Worm (Caenorhabditis elegans) whole organism, L2 larva: Measurements from ENCODE around the gene hpo-33.

Experiments used
- F13H6.1 ChIP-seq: sonication (generic microtip); optimal IDR thresholded peaks from 2 replicates; lab custom pipeline; 2016; ENCODE audit warnings: missing genetic modification characterization, missing compliant biosample characterization
- R02D3.7 ChIP-seq: fragments of 150-350 bp; optimal IDR thresholded peaks from 2 replicates; lab custom pipeline; 2014; ENCODE audit warnings: missing biosample characterization, missing genetic modification characterization
- Y55F3AM.14 ChIP-seq: fragments of 200-800 bp; sonication (Bioruptor generic); optimal IDR thresholded peaks from 2 replicates; lab custom pipeline; 2018; ENCODE audit warnings: mild to moderate bottlenecking, missing genetic modification characterization, missing compliant biosample characterization
- aly-2 ChIP-seq: fragments of 150-350 bp; optimal IDR thresholded peaks from 2 replicates; lab custom pipeline; 2014; ENCODE audit warnings: missing biosample characterization, missing genetic modification characterization
- ama-1 ChIP-seq: fragments of 150-350 bp; optimal IDR thresholded peaks from 2 replicates; lab custom pipeline; 2018; ENCODE audit warnings: inconsistent platforms
- ceh-16 ChIP-seq: fragments of 150-350 bp; optimal IDR thresholded peaks from 2 replicates; lab custom pipeline; 2014; ENCODE audit warnings: missing biosample characterization, missing genetic modification characterization
- ceh-82 ChIP-seq: fragments of 150-350 bp; optimal IDR thresholded peaks from 2 replicates; lab custom pipeline; 2014; ENCODE audit warnings: missing biosample characterization, missing genetic modification characterization
- egl-27 ChIP-seq: sonication (generic microtip); optimal IDR thresholded peaks from 3 replicates; lab custom pipeline; 2017; ENCODE audit warnings: missing biosample characterization, missing genetic modification reagents, missing genetic modification characterization
- elt-1 ChIP-seq: fragments of 150-350 bp; optimal IDR thresholded peaks from 2 replicates; lab custom pipeline; 2014; ENCODE audit warnings: missing biosample characterization, missing genetic modification characterization
- fos-1 ChIP-seq: fragments of 150-350 bp; optimal IDR thresholded peaks from 2 replicates; lab custom pipeline; 2014; ENCODE audit warnings: missing biosample characterization, missing genetic modification characterization
- gmeb-1 ChIP-seq: fragments of 150-350 bp; optimal IDR thresholded peaks from 2 replicates; lab custom pipeline; 2014; ENCODE audit warnings: missing biosample characterization, missing genetic modification characterization
- lin-11 ChIP-seq: fragments of 150-350 bp; sonication (generic microtip); optimal IDR thresholded peaks from 2 replicates; lab custom pipeline; 2014; ENCODE audit warnings: missing biosample characterization, missing genetic modification characterization, inconsistent platforms, mixed read lengths
- lin-13 ChIP-seq: fragments of 150-350 bp; optimal IDR thresholded peaks from 2 replicates; lab custom pipeline; 2014; ENCODE audit warnings: missing biosample characterization, missing genetic modification reagents, missing genetic modification characterization
- lin-39 ChIP-seq: fragments of 150-350 bp; optimal IDR thresholded peaks from 2 replicates; lab custom pipeline; 2014; ENCODE audit warnings: missing biosample characterization, missing genetic modification reagents, missing genetic modification characterization
- lsy-2 ChIP-seq, 2 experiments: fragments of 150-350 bp in 1 of 2; sonication (generic microtip) in 1 of 2; optimal IDR thresholded peaks; 2 replicates each; lab custom pipeline; 2014 to 2017; ENCODE audit warnings: missing biosample characterization in 2 of 2, missing genetic modification characterization in 2 of 2
- mab-5 ChIP-seq: fragments of 150-350 bp; optimal IDR thresholded peaks from 2 replicates; lab custom pipeline; 2014; ENCODE audit warnings: missing biosample characterization, missing genetic modification characterization
- mbf-1 ChIP-seq: sonication (generic microtip); optimal IDR thresholded peaks from 2 replicates; lab custom pipeline; 2017; ENCODE audit warnings: missing biosample characterization, missing genetic modification characterization
- nhr-10 ChIP-seq: sonication (generic microtip); optimal IDR thresholded peaks from 2 replicates; lab custom pipeline; 2017; ENCODE audit warnings: missing biosample characterization, missing genetic modification characterization
- nhr-11 ChIP-seq: fragments of 150-350 bp; optimal IDR thresholded peaks from 2 replicates; lab custom pipeline; 2014; ENCODE audit warnings: missing biosample characterization, missing genetic modification characterization
- nhr-12 ChIP-seq: fragments of 150-350 bp; optimal IDR thresholded peaks from 2 replicates; lab custom pipeline; 2014; ENCODE audit warnings: missing biosample characterization, missing genetic modification characterization
- nhr-129 ChIP-seq: fragments of 150-350 bp; optimal IDR thresholded peaks from 2 replicates; lab custom pipeline; 2014; ENCODE audit warnings: missing biosample characterization, missing genetic modification characterization
- nhr-23 ChIP-seq: fragments of 150-350 bp; optimal IDR thresholded peaks from 2 replicates; lab custom pipeline; 2014; ENCODE audit warnings: missing biosample characterization, missing genetic modification reagents, missing genetic modification characterization
- nhr-237 ChIP-seq: fragments of 150-350 bp; optimal IDR thresholded peaks from 2 replicates; lab custom pipeline; 2014; ENCODE audit warnings: missing biosample characterization, missing genetic modification characterization
- nhr-25 ChIP-seq: fragments of 150-350 bp; sonication (generic microtip); optimal IDR thresholded peaks from 3 replicates; lab custom pipeline; 2014; ENCODE audit warnings: missing biosample characterization, missing genetic modification characterization
- nhr-77 ChIP-seq: fragments of 150-350 bp; optimal IDR thresholded peaks from 2 replicates; lab custom pipeline; 2014; ENCODE audit warnings: missing biosample characterization, missing genetic modification characterization
- sem-4 ChIP-seq: fragments of 150-350 bp; optimal IDR thresholded peaks from 2 replicates; lab custom pipeline; 2014; ENCODE audit warnings: missing biosample characterization, missing genetic modification reagents, missing genetic modification characterization
- sma-3 ChIP-seq: sonication (generic microtip); optimal IDR thresholded peaks from 2 replicates; lab custom pipeline; 2016; ENCODE audit warnings: missing genetic modification reagents, missing genetic modification characterization, missing compliant biosample characterization
- sma-9 ChIP-seq, 2 experiments: fragments of 150-350 bp in 1 of 2; sonication (generic microtip) in 1 of 2; optimal IDR thresholded peaks; 2 replicates each; lab custom pipeline; 2014 to 2016; ENCODE audit warnings: missing genetic modification characterization in 2 of 2, mild to moderate bottlenecking in 1 of 2, missing biosample characterization in 1 of 2, missing compliant biosample characterization in 1 of 2, missing genetic modification reagents in 1 of 2, moderate library complexity in 1 of 2
- snpc-4 ChIP-seq: fragments of 150-350 bp; optimal IDR thresholded peaks from 2 replicates; lab custom pipeline; 2014; ENCODE audit warnings: missing biosample characterization, missing genetic modification characterization
- unc-55 ChIP-seq: fragments of 150-350 bp; sonication (generic microtip); optimal IDR thresholded peaks from 3 replicates; lab custom pipeline; 2014; ENCODE audit warnings: missing biosample characterization, missing genetic modification reagents, missing genetic modification characterization
- zag-1 ChIP-seq: fragments of 150-350 bp; optimal IDR thresholded peaks from 2 replicates; lab custom pipeline; 2014; ENCODE audit warnings: missing biosample characterization, missing genetic modification characterization
- ztf-1 ChIP-seq: fragments of 200-800 bp; sonication (Bioruptor generic); conservative IDR thresholded peaks from 2 replicates; pipeline ENCODE4 v1.3.6; 2022; ENCODE audit warnings: missing genetic modification characterization, missing compliant biosample characterization
- ztf-4 ChIP-seq: fragments of 150-350 bp; optimal IDR thresholded peaks from 2 replicates; lab custom pipeline; 2014; ENCODE audit warnings: missing biosample characterization, missing genetic modification characterization

The hpo-33 gene

DNA sequence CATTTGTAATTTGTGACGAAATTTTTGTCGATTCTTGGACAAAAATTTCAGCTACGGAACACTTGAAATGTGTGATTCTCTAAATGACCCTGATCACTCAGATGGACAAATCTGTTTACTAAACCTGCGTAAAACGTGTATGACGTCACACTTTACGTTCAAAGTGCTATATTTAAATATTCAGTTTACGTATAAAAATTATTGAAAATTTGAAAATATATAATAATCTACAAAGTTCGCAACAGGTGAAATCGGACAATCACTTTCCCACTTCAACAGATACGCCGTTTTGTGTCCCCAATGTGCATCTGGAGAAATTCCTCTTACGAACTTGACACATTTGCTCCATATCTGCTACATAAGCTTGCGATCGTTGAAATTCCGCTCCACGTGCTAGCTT is 37.2 kb upstream of the hpo-33 start, which contains the start of gene srh-131:
srh-131 (plus strand) TSS at position 301 of the 400 bp plus-strand sequence.
- no peak for TF ChIP-seq lin-39 (tag; lab: Kevin White, UChicago)
- no peak for TF ChIP-seq nhr-11 (tag; lab: Kevin White, UChicago)
- TF ChIP-seq ama-1 (lab: Kevin White, UChicago): no peak
- TF ChIP-seq lin-13: no peak
- no peak for TF ChIP-seq F13H6.1 (tag; lab: Kevin White, UChicago)
- no peak for TF ChIP-seq ztf-1 (GFP tag; lab: Robert Waterston, UW)
- TF ChIP-seq nhr-25 (tag; lab: Kevin White, UChicago): no peak

DNA sequence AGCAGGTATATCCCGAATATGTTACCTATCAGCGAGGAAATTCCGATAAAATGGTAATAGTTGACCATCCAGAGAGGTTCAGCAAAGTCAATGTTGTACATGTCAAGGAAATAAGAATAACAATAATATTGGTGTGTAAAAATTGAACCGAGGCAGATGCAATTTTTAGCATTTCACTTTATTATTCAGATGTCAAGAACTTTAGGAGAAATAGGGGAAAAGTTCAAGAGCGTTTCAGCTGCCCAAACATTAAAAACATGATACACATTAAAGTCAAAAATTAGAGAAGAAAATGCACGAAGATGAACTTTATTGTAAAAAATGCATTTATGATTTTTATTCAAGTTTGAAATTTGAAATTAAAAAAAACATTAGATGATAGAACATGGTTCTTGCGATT is 34.1 kb upstream of the hpo-33 start, which contains the start of gene sri-69:
sri-69 (minus strand) TSS at position 101 of the 400 bp plus-strand sequence.
- TF ChIP-seq Y55F3AM.14 (GFP tag; lab: Kevin White, UChicago) (no peak), elt-1 (tag; lab: Kevin White, UChicago) (no peak), sma-3 (GFP tag; lab: Kevin White, UChicago) (no peak), ceh-16 (tag; lab: Kevin White, UChicago) (no peak)

DNA sequence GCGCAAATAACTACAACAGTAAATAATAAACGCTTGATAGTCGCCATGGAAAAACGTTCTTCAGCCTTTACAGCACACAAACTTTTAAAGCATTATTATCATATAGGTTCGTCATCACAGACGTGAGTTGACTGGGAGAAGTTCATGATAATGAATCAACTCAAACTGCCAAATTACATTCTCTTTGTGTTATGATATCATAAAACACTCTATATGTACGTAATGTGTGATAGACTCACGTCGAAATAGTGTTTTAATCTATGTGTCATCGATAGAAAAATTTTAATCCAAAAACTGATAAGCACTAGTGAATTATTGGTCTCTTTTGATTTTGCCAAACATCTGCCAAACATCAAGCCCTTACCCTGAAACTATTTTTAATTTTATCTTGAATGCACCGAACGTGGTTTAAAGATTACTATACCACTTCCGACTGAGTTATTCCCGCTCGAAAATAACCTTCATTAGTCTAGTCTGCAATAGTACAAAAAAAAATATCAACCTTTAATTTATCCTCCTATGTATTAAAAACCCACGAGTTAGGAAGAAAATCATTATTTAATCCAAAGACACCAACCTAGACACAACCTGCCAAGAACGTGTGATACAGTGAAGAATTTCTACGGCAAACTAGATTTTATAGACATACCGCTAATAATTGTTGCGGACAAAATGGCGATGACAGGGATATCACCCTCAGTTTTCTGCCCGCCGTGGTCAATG is 32.9 kb upstream of the hpo-33 start, which contains the start of the genes clc-12 and clec-240:
clc-12 (minus strand) TSS at position 47 of the 723 bp plus-strand sequence.
clec-240 (plus strand) TSS at position 673 of the 723 bp plus-strand sequence.
- TF ChIP-seq nhr-237: no peak
- no peak for TF ChIP-seq lsy-2 (tag; optimal IDR thresholded peaks at IDR 0.05; lab: Kevin White, UChicago)
- TF ChIP-seq elt-1 (tag; lab: Kevin White, UChicago): no peak
- TF ChIP-seq unc-55 (GFP tag; lab: Kevin White, UChicago): no peak
- TF ChIP-seq nhr-23 (tag; lab: Kevin White, UChicago): no peak
- no peak for TF ChIP-seq zag-1 (tag; lab: Kevin White, UChicago)
- TF ChIP-seq sem-4 (tag; lab: Kevin White, UChicago): no peak
- TF ChIP-seq ceh-82: no peak
- TF ChIP-seq fos-1 (tag; lab: Kevin White, UChicago): peak; percentile 49

DNA sequence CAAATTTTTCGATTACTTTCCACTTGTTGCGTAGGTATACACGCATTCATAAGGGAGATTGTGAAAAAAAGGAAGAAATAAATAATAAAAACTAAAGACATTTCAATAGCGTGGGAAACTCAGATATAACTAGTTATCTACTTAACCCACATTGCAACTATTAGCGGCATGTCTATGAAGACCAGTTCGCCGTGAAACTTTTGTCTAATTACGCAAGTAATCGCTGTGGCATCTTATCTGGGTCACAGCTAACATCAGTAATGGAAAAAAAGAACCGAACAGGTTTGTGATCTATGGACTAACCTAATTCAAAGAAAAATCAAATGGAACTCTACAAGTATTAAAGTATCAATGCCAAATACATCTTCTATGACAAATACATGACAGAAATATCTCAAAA is 29.1 kb upstream of the hpo-33 start, which contains the start of gene clec-241:
clec-241 (minus strand) TSS at position 101 of the 400 bp plus-strand sequence.
- TF ChIP-seq lin-11 (tag; lab: Kevin White, UChicago): no peak
- TF ChIP-seq unc-55 (GFP tag; lab: Kevin White, UChicago): no peak

DNA sequence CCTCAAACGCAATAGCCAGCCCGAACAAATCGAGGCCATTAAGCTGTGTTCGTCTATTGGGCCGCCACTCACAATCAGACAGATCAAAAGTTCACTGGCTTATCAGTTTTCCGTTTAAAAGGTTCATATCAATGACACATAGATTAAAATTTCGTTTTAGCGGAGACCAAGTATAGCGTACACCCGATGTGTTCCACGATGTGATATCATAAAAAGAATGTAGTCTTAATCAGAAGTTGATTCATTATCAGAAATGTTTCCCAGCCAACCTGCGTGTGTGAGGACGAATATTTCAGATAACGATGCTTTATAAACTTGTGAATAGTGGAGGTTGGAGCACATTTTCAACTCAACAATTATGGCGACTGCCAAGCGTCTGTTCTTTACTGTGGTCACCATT is 28.3 kb upstream of the hpo-33 start, which contains the start of gene clc-13:
clc-13 (plus strand) TSS at position 359 of the 400 bp plus-strand sequence.
- no peak for TF ChIP-seq ztf-4 (tag; lab: Kevin White, UChicago)
- TF ChIP-seq ceh-82: no peak
- no peak for TF ChIP-seq nhr-129
- no peak for TF ChIP-seq ama-1 (lab: Kevin White, UChicago)
- no peak for TF ChIP-seq mbf-1
- TF ChIP-seq nhr-10: no peak
- no peak for TF ChIP-seq nhr-77 (tag; lab: Kevin White, UChicago)
- peak; percentile 80 for TF ChIP-seq sma-9 (GFP tag; optimal IDR thresholded peaks at IDR 0.05; lab: Kevin White, UChicago)
- no peak for TF ChIP-seq sma-9 (tag; optimal IDR thresholded peaks at IDR 0.05; lab: Kevin White, UChicago)
- no peak for TF ChIP-seq mab-5 (tag; lab: Kevin White, UChicago)
- no peak for TF ChIP-seq snpc-4
- peak; percentile 81 for TF ChIP-seq fos-1 (tag; lab: Kevin White, UChicago)
- TF ChIP-seq egl-27: no peak
- no peak for TF ChIP-seq nhr-12 (tag; lab: Kevin White, UChicago)
- TF ChIP-seq gmeb-1 (tag; lab: Kevin White, UChicago): peak; percentile 5
- no peak for TF ChIP-seq ceh-16 (tag; lab: Kevin White, UChicago)
- TF ChIP-seq aly-2 (tag; lab: Kevin White, UChicago): no peak
- no peak for TF ChIP-seq R02D3.7 (tag; lab: Kevin White, UChicago)
